Fruit fly (Drosophila melanogaster) whole organism, pupa: ENCODE measurements around the gene CG45075.

Source experiments
- CG10348 ChIP-seq: fragments of 200-800 bp; sonication (Bioruptor generic); IDR thresholded peaks from 2 replicates; pipeline ENCODE4 v1.3.6; 2022; ENCODE audit warnings: missing biosample characterization, missing genetic modification characterization
- CG12605 ChIP-seq: fragments of 200-800 bp; sonication (Bioruptor generic); IDR thresholded peaks from 2 replicates; pipeline ENCODE4 v1.3.6; 2022; ENCODE audit warnings: missing biosample characterization, missing genetic modification characterization
- CG13204 ChIP-seq: fragments of 200-800 bp; sonication (Bioruptor generic); optimal IDR thresholded peaks from 2 replicates; lab custom pipeline; 2018; ENCODE audit warnings: missing biosample characterization, mild to moderate bottlenecking, missing genetic modification characterization, moderate library complexity
- CG14655 ChIP-seq: fragments of 200-800 bp; sonication (Bioruptor generic); optimal IDR thresholded peaks from 3 replicates; lab custom pipeline; 2017; ENCODE audit warnings: mild to moderate bottlenecking, missing biosample characterization, missing genetic modification reagents, missing genetic modification characterization
- CG15710 ChIP-seq: fragments of 200-800 bp; sonication (Bioruptor generic); optimal IDR thresholded peaks from 2 replicates; lab custom pipeline; 2018; ENCODE audit warnings: missing biosample characterization, mild to moderate bottlenecking, missing genetic modification characterization, moderate library complexity
- CG17806 ChIP-seq: fragments of 200-800 bp; sonication (Bioruptor generic); optimal IDR thresholded peaks from 2 replicates; lab custom pipeline; 2018; ENCODE audit warnings: missing biosample characterization, mild to moderate bottlenecking, missing genetic modification characterization, moderate library complexity
- CG32121 ChIP-seq: fragments of 200-800 bp; sonication (Bioruptor generic); IDR thresholded peaks from 2 replicates; pipeline ENCODE4 v1.3.6; 2022; ENCODE audit warnings: missing biosample characterization, missing genetic modification characterization
- CG34367 ChIP-seq: fragments of 200-800 bp; sonication (Bioruptor generic); optimal IDR thresholded peaks from 2 replicates; lab custom pipeline; 2018; ENCODE audit warnings: missing biosample characterization, mild to moderate bottlenecking, missing genetic modification characterization
- CG4496 ChIP-seq: fragments of 200-800 bp; sonication (Bioruptor generic); IDR thresholded peaks from 3 replicates; pipeline ENCODE4 v1.3.6; 2022; ENCODE audit warnings: missing biosample characterization, missing genetic modification characterization
- CG8159 ChIP-seq: fragments of 200-800 bp; sonication (Bioruptor generic); optimal IDR thresholded peaks from 3 replicates; lab custom pipeline; 2018; ENCODE audit warnings: missing biosample characterization, mild to moderate bottlenecking, missing genetic modification characterization, moderate library complexity
- CG8301 ChIP-seq: fragments of 200-800 bp; sonication (Bioruptor generic); optimal IDR thresholded peaks from 2 replicates; lab custom pipeline; 2018; ENCODE audit warnings: missing biosample characterization, mild to moderate bottlenecking, missing genetic modification characterization
- CG9948 ChIP-seq: fragments of 200-800 bp; sonication (Bioruptor generic); optimal IDR thresholded peaks from 2 replicates; lab custom pipeline; 2018; ENCODE audit warnings: missing biosample characterization, mild to moderate bottlenecking, missing genetic modification characterization, moderate library complexity
- D1 ChIP-seq: fragments of 200-800 bp; sonication (Bioruptor generic); optimal IDR thresholded peaks from 2 replicates; lab custom pipeline; 2018; ENCODE audit warnings: missing biosample characterization, mild to moderate bottlenecking, missing genetic modification characterization, moderate library complexity
- EcR ChIP-seq: fragments of 200-800 bp; sonication (Bioruptor generic); optimal IDR thresholded peaks from 3 replicates; lab custom pipeline; 2019; ENCODE audit warnings: missing biosample characterization, missing genetic modification characterization, mild to moderate bottlenecking, moderate library complexity, missing genetic modification reagents
- Ets98B ChIP-seq: fragments of 200-800 bp; sonication (Bioruptor generic); IDR thresholded peaks from 2 replicates; pipeline ENCODE4 v1.3.6; 2022; ENCODE audit warnings: missing biosample characterization, missing genetic modification characterization
- Pif1A ChIP-seq: fragments of 200-800 bp; sonication (Bioruptor generic); optimal IDR thresholded peaks from 3 replicates; lab custom pipeline; 2016; ENCODE audit warnings: missing biosample characterization, missing genetic modification characterization
- Pif1B ChIP-seq: fragments of 200-800 bp; sonication (Bioruptor generic); optimal IDR thresholded peaks from 3 replicates; lab custom pipeline; 2016; ENCODE audit warnings: missing biosample characterization, missing genetic modification characterization
- Snoo ChIP-seq: fragments of 200-800 bp; sonication (Bioruptor generic); optimal IDR thresholded peaks from 3 replicates; lab custom pipeline; 2017; ENCODE audit warnings: missing biosample characterization, mild to moderate bottlenecking, missing genetic modification characterization, inconsistent platforms
- fd96Ca ChIP-seq: fragments of 200-800 bp; sonication (Bioruptor generic); IDR thresholded peaks from 3 replicates; pipeline ENCODE4 v1.3.6; 2022; ENCODE audit warnings: missing biosample characterization, missing genetic modification characterization
- gl ChIP-seq: fragments of 200-800 bp; sonication (Bioruptor generic); optimal IDR thresholded peaks from 2 replicates; lab custom pipeline; 2018; ENCODE audit warnings: missing biosample characterization, mild to moderate bottlenecking, missing genetic modification characterization
- rn ChIP-seq: fragments of 200-800 bp; sonication (Bioruptor generic); IDR thresholded peaks from 2 replicates; pipeline ENCODE4 v1.3.6; 2022; ENCODE audit warnings: missing biosample characterization, missing genetic modification characterization

CG45075 gene

dm6 chr2L:6072124-6072523, 19.1 kb upstream of the CG45075 start:
- TF ChIP-seq gl (tag; lab: Kevin White, UChicago) (no peak), CG4496 (GFP tag; lab: Robert Waterston, UW) (no peak), Pif1A (GFP tag; lab: Kevin White, UChicago) (no peak), Pif1B (GFP tag; lab: Kevin White, UChicago) (no peak), CG8301 (tag; lab: Kevin White, UChicago) (no peak), CG8159 (tag; lab: Kevin White, UChicago) (no peak), CG17806 (tag; lab: Kevin White, UChicago) (no peak), D1 (tag; lab: Kevin White, UChicago) (no peak), CG10348 (GFP tag; lab: Robert Waterston, UW) (no peak), CG34367 (tag; lab: Kevin White, UChicago) (no peak), CG15710 (tag; lab: Kevin White, UChicago) (no peak), CG32121 (GFP tag; lab: Robert Waterston, UW) (no peak), EcR (GFP tag; lab: Kevin White, UChicago) (no peak), Ets98B (GFP tag; lab: Robert Waterston, UW) (no peak), CG14655 (GFP tag; lab: Kevin White, UChicago) (no peak), CG12605 (no peak), Snoo (tag; lab: Kevin White, UChicago) (no peak), CG9948 (tag; lab: Kevin White, UChicago) (no peak), CG13204 (GFP tag; lab: Kevin White, UChicago) (no peak)

- TF ChIP-seq CG15710 (tag; lab: Kevin White, UChicago) (no peak), Snoo (tag; lab: Kevin White, UChicago) (no peak), CG34367 (tag; lab: Kevin White, UChicago) (no peak), Pif1A (GFP tag; lab: Kevin White, UChicago) (no peak), Pif1B (GFP tag; lab: Kevin White, UChicago) (no peak), CG14655 (GFP tag; lab: Kevin White, UChicago) (no peak), CG9948 (tag; lab: Kevin White, UChicago) (no peak)
These were observed 17.3 kb upstream of the CG45075 start for dm6 chr2L:6073894-6074293.

- peak; percentile 4 for TF ChIP-seq EcR (GFP tag; lab: Kevin White, UChicago)
- no peak for TF ChIP-seq D1 (tag; lab: Kevin White, UChicago)
- TF ChIP-seq, all 21 proteins: peak for 1
These were observed 16.9 kb upstream of the CG45075 start for dm6 chr2L:6074314-6074713.

dm6 chr2L:6075345-6075744, 15.9 kb upstream of the CG45075 start:
- TF ChIP-seq rn (no peak), CG15710 (tag; lab: Kevin White, UChicago) (no peak), fd96Ca (GFP tag; lab: Robert Waterston, UW) (no peak)
- TF ChIP-seq, all 21 proteins: peak for 0

dm6 chr2L:6076143-6076542, 15.1 kb upstream of the CG45075 start:
- TF ChIP-seq CG8159 (tag; lab: Kevin White, UChicago) (no peak), D1 (tag; lab: Kevin White, UChicago) (no peak), CG15710 (tag; lab: Kevin White, UChicago) (no peak), CG4496 (GFP tag; lab: Robert Waterston, UW) (no peak), CG14655 (GFP tag; lab: Kevin White, UChicago) (no peak), Pif1B (GFP tag; lab: Kevin White, UChicago) (no peak), fd96Ca (GFP tag; lab: Robert Waterston, UW) (no peak), gl (tag; lab: Kevin White, UChicago) (no peak), rn (no peak), EcR (GFP tag; lab: Kevin White, UChicago) (no peak), Snoo (tag; lab: Kevin White, UChicago) (no peak), CG17806 (tag; lab: Kevin White, UChicago) (no peak), CG10348 (GFP tag; lab: Robert Waterston, UW) (no peak), CG12605 (no peak), CG9948 (tag; lab: Kevin White, UChicago) (no peak), CG34367 (tag; lab: Kevin White, UChicago) (no peak), Ets98B (GFP tag; lab: Robert Waterston, UW) (no peak), CG8301 (tag; lab: Kevin White, UChicago) (no peak), Pif1A (GFP tag; lab: Kevin White, UChicago) (no peak), CG13204 (GFP tag; lab: Kevin White, UChicago) (no peak)

- TF ChIP-seq CG14655 (GFP tag; lab: Kevin White, UChicago) (no peak), EcR (GFP tag; lab: Kevin White, UChicago) (no peak), Ets98B (GFP tag; lab: Robert Waterston, UW) (no peak), CG10348 (GFP tag; lab: Robert Waterston, UW) (no peak), CG34367 (tag; lab: Kevin White, UChicago) (no peak), CG17806 (tag; lab: Kevin White, UChicago) (no peak), gl (tag; lab: Kevin White, UChicago) (no peak), CG8301 (tag; lab: Kevin White, UChicago) (no peak), CG9948 (tag; lab: Kevin White, UChicago) (no peak), Pif1A (GFP tag; lab: Kevin White, UChicago) (no peak), CG8159 (tag; lab: Kevin White, UChicago) (no peak), Pif1B (GFP tag; lab: Kevin White, UChicago) (no peak), CG12605 (no peak), CG4496 (GFP tag; lab: Robert Waterston, UW) (no peak), CG32121 (GFP tag; lab: Robert Waterston, UW) (no peak), CG13204 (GFP tag; lab: Kevin White, UChicago) (no peak), CG15710 (tag; lab: Kevin White, UChicago) (no peak), D1 (tag; lab: Kevin White, UChicago) (no peak)
These were observed 14.3 kb upstream of the CG45075 start for dm6 chr2L:6076829-6077364.
